Worm (Caenorhabditis elegans) whole organism, L4 larva: ENCODE results near the gene cyn-12.

ENCODE experiments used
- ceh-82 ChIP-seq: sonication (generic microtip); optimal IDR thresholded peaks from 2 replicates; lab custom pipeline; 2017; ENCODE audit warnings: missing biosample characterization, missing genetic modification characterization
- dmd-8 ChIP-seq: fragments of 200-800 bp; sonication (Bioruptor generic); IDR thresholded peaks from 2 replicates; pipeline ENCODE4 v1.3.6; 2022; ENCODE audit warnings: missing genetic modification characterization, missing compliant biosample characterization
- sdz-12 ChIP-seq: fragments of 200-800 bp; sonication (Bioruptor generic); optimal IDR thresholded peaks from 2 replicates; lab custom pipeline; 2018; ENCODE audit warnings: mild to moderate bottlenecking, missing genetic modification characterization, missing compliant biosample characterization
- snpc-4 ChIP-seq: fragments of 150-350 bp; optimal IDR thresholded peaks from 2 replicates; lab custom pipeline; 2014; ENCODE audit warnings: missing biosample characterization, missing genetic modification characterization
- vab-7 ChIP-seq: fragments of 200-800 bp; sonication (Bioruptor generic); IDR thresholded peaks from 2 replicates; pipeline ENCODE4 v1.3.6; 2022; ENCODE audit warnings: missing genetic modification reagents, missing genetic modification characterization, missing compliant biosample characterization
- ztf-11 ChIP-seq: fragments of 150-350 bp; optimal IDR thresholded peaks from 2 replicates; lab custom pipeline; 2014; ENCODE audit warnings: missing biosample characterization, missing genetic modification characterization

DNA sequence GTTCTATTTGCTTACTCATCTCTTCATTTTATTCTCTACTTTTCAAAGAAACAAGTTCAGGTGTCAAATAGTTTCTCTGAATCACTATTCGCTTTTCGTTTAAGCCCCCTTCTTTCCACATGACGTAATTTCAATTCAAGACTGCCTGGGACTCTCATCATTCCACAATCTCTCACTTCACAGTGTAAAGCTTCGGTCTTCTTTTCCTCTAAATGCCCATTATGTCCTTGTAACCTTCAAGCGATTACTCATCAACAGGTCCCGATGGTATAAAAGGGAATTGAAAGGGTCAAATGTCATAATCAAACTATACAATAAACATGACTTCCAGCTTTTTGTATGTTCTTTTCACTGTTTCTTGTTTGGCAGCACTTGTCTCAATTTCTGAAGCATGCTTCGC lies 45.9 kb upstream of the cyn-12 start, which contains the start of gene C42D4.3:
- TF ChIP-seq sdz-12 (no peak), snpc-4 (tag; lab: Kevin White, UChicago) (no peak), vab-7 (GFP tag; lab: Robert Waterston, UW) (no peak), dmd-8 (GFP tag; lab: Robert Waterston, UW) (no peak), ceh-82 (no peak), ztf-11 (tag; lab: Kevin White, UChicago) (no peak)
